Worm (Caenorhabditis elegans) whole organism, late embryonic: ENCODE measurements around the gene pptr-2.

Source experiments
- C38D4.7 ChIP-seq: fragments of 200-800 bp; sonication (Bioruptor generic); optimal IDR thresholded peaks from 2 replicates; lab custom pipeline; 2018; ENCODE audit warnings: mild to moderate bottlenecking, missing genetic modification characterization, moderate library complexity, missing compliant biosample characterization
- F13H6.1 ChIP-seq: sonication (generic microtip); optimal IDR thresholded peaks from 2 replicates; lab custom pipeline; 2016; ENCODE audit warnings: missing genetic modification characterization, missing compliant biosample characterization
- K02D7.2 ChIP-seq: sonication (generic microtip); optimal IDR thresholded peaks from 2 replicates; lab custom pipeline; 2017; ENCODE audit warnings: mild to moderate bottlenecking, missing genetic modification characterization, missing compliant biosample characterization
- K09A11.1 ChIP-seq: sonication (generic microtip); optimal IDR thresholded peaks from 2 replicates; lab custom pipeline; 2017; ENCODE audit warnings: antibody characterized with exemption, mild to moderate bottlenecking, missing genetic modification characterization, missing compliant biosample characterization; ENCODE audit not compliant: insufficient read depth
- ahr-1 ChIP-seq: sonication (generic microtip); optimal IDR thresholded peaks from 2 replicates; lab custom pipeline; 2016; ENCODE audit warnings: missing genetic modification characterization, missing compliant biosample characterization
- ceh-14 ChIP-seq: sonication (generic microtip); optimal IDR thresholded peaks from 2 replicates; lab custom pipeline; 2016; ENCODE audit warnings: missing genotype, missing genetic modification characterization, missing compliant biosample characterization
- ceh-18 ChIP-seq: sonication (generic microtip); optimal IDR thresholded peaks from 2 replicates; lab custom pipeline; 2016; ENCODE audit warnings: missing genetic modification characterization, missing compliant biosample characterization
- ceh-19 ChIP-seq: fragments of 200-800 bp; sonication (Bioruptor generic); optimal IDR thresholded peaks from 2 replicates; lab custom pipeline; 2018; ENCODE audit warnings: mild to moderate bottlenecking, missing genetic modification characterization, missing compliant biosample characterization
- ceh-2 ChIP-seq: sonication (generic microtip); optimal IDR thresholded peaks from 2 replicates; lab custom pipeline; 2016; ENCODE audit warnings: missing genotype, missing genetic modification characterization, missing compliant biosample characterization
- ceh-24 ChIP-seq: sonication (generic microtip); optimal IDR thresholded peaks from 2 replicates; lab custom pipeline; 2016; ENCODE audit warnings: mild to moderate bottlenecking, missing genetic modification characterization, missing compliant biosample characterization
- ceh-48 ChIP-seq: sonication (generic microtip); optimal IDR thresholded peaks from 2 replicates; lab custom pipeline; 2016; ENCODE audit warnings: missing genetic modification characterization, inconsistent platforms, missing compliant biosample characterization
- dmd-4 ChIP-seq: sonication (generic microtip); optimal IDR thresholded peaks from 2 replicates; lab custom pipeline; 2016; ENCODE audit warnings: borderline replicate concordance, missing genetic modification characterization, missing compliant biosample characterization
- eyg-1 ChIP-seq: sonication (generic microtip); optimal IDR thresholded peaks from 2 replicates; lab custom pipeline; 2016; ENCODE audit warnings: missing genotype, missing genetic modification characterization, missing compliant biosample characterization
- fax-1 ChIP-seq: sonication (generic microtip); optimal IDR thresholded peaks from 2 replicates; lab custom pipeline; 2016; ENCODE audit warnings: missing genotype, missing genetic modification characterization, missing compliant biosample characterization
- gmeb-2 ChIP-seq: sonication (generic microtip); optimal IDR thresholded peaks from 2 replicates; lab custom pipeline; 2016; ENCODE audit warnings: missing genetic modification characterization, inconsistent platforms, missing compliant biosample characterization
- hlh-13 ChIP-seq: fragments of 200-800 bp; sonication (Bioruptor generic); optimal IDR thresholded peaks from 2 replicates; lab custom pipeline; 2018; ENCODE audit warnings: mild to moderate bottlenecking, missing genetic modification characterization, missing compliant biosample characterization
- hlh-15 ChIP-seq: sonication (generic microtip); optimal IDR thresholded peaks from 2 replicates; lab custom pipeline; 2016; ENCODE audit warnings: missing genetic modification characterization, missing compliant biosample characterization
- lin-11 ChIP-seq: fragments of 200-800 bp; sonication (Bioruptor generic); optimal IDR thresholded peaks from 2 replicates; lab custom pipeline; 2018; ENCODE audit warnings: mild to moderate bottlenecking, missing genetic modification characterization, missing compliant biosample characterization
- madf-2 ChIP-seq: sonication (generic microtip); optimal IDR thresholded peaks from 2 replicates; lab custom pipeline; 2017; ENCODE audit warnings: missing genetic modification characterization, missing compliant biosample characterization
- mec-3 ChIP-seq: sonication (generic microtip); optimal IDR thresholded peaks from 2 replicates; lab custom pipeline; 2016; ENCODE audit warnings: borderline replicate concordance, missing genetic modification characterization, missing compliant biosample characterization
- nfya-1 ChIP-seq: sonication (generic microtip); optimal IDR thresholded peaks from 2 replicates; lab custom pipeline; 2017; ENCODE audit warnings: missing genetic modification characterization, mild to moderate bottlenecking, missing compliant biosample characterization, antibody characterized with exemption, moderate library complexity
- nhr-11 ChIP-seq: fragments of 150-350 bp; optimal IDR thresholded peaks from 2 replicates; lab custom pipeline; 2014; ENCODE audit warnings: missing biosample characterization, missing genetic modification characterization
- nhr-232 ChIP-seq: sonication (generic microtip); optimal IDR thresholded peaks from 2 replicates; lab custom pipeline; 2016; ENCODE audit warnings: missing genetic modification characterization, missing compliant biosample characterization
- odd-2 ChIP-seq: sonication (generic microtip); optimal IDR thresholded peaks from 2 replicates; lab custom pipeline; 2017; ENCODE audit warnings: antibody characterized with exemption, mild to moderate bottlenecking, missing genetic modification characterization, missing compliant biosample characterization
- pag-3 ChIP-seq: sonication (generic microtip); optimal IDR thresholded peaks from 2 replicates; lab custom pipeline; 2016; ENCODE audit warnings: missing compliant biosample characterization, missing genetic modification characterization, borderline replicate concordance
- pha-2 ChIP-seq: sonication (generic microtip); optimal IDR thresholded peaks from 2 replicates; lab custom pipeline; 2017; ENCODE audit warnings: mild to moderate bottlenecking, missing genetic modification characterization, missing compliant biosample characterization
- pha-4 ChIP-seq: fragments of 150-350 bp; optimal IDR thresholded peaks from 2 replicates; lab custom pipeline; 2018; ENCODE audit warnings: missing biosample characterization, missing genetic modification reagents, missing genetic modification characterization
- ref-2 ChIP-seq: sonication (generic microtip); optimal IDR thresholded peaks from 2 replicates; lab custom pipeline; 2016; ENCODE audit warnings: missing genetic modification characterization, missing compliant biosample characterization
- sox-2 ChIP-seq: fragments of 200-800 bp; sonication (Bioruptor generic); IDR thresholded peaks from 2 replicates; pipeline ENCODE4 v1.3.6; 2022; ENCODE audit warnings: missing genetic modification reagents, missing genetic modification characterization, missing compliant biosample characterization
- tbx-7 ChIP-seq: sonication (generic microtip); optimal IDR thresholded peaks from 2 replicates; lab custom pipeline; 2016; ENCODE audit warnings: missing genotype, missing genetic modification characterization, missing compliant biosample characterization
- ttx-3 ChIP-seq: sonication (generic microtip); optimal IDR thresholded peaks from 2 replicates; lab custom pipeline; 2016; ENCODE audit warnings: missing genetic modification reagents, missing genetic modification characterization, missing compliant biosample characterization
- unc-3 ChIP-seq, 2 experiments: fragments of 200-800 bp in 1 of 2; sonication (Bioruptor generic) in 1 of 2; sonication (generic microtip) in 1 of 2; conservative IDR thresholded peaks in 1 of 2; optimal IDR thresholded peaks in 1 of 2; 2 replicates each; pipeline versions ENCODE4 v1.3.6 to Lab custom; 2016 to 2022; ENCODE audit warnings: missing compliant biosample characterization in 2 of 2, missing genetic modification characterization in 2 of 2, missing genetic modification reagents in 1 of 2
- unc-42 ChIP-seq: sonication (generic microtip); optimal IDR thresholded peaks from 2 replicates; lab custom pipeline; 2016; ENCODE audit warnings: missing genotype, missing genetic modification characterization, missing compliant biosample characterization
- unc-55 ChIP-seq: sonication (generic microtip); optimal IDR thresholded peaks from 2 replicates; lab custom pipeline; 2017; ENCODE audit warnings: missing biosample characterization, missing genetic modification reagents, missing genetic modification characterization

The pptr-2 gene

ce11 chrV:11029309-11029708, 5.4 kb downstream of the pptr-2 start (continued):
- TF ChIP-seq ceh-24 (tag; lab: Kevin White, UChicago) (no peak), pag-3 (no peak), nhr-11 (tag; lab: Kevin White, UChicago) (no peak), ceh-19 (GFP tag; lab: Kevin White, UChicago) (no peak), mec-3 (tag; lab: Kevin White, UChicago) (peak; percentile 71), nfya-1 (tag; lab: Kevin White, UChicago) (peak; percentile 13), hlh-13 (no peak), nhr-232 (no peak), dmd-4 (tag; lab: Kevin White, UChicago) (peak; percentile 56), ceh-18 (tag; lab: Kevin White, UChicago) (no peak), sox-2 (GFP tag; lab: Robert Waterston, UW) (no peak), ahr-1 (peak; percentile 25), unc-55 (GFP tag; lab: Kevin White, UChicago) (no peak), madf-2 (tag; lab: Kevin White, UChicago) (peak; percentile 35), hlh-15 (tag; lab: Kevin White, UChicago) (no peak)

DNA sequence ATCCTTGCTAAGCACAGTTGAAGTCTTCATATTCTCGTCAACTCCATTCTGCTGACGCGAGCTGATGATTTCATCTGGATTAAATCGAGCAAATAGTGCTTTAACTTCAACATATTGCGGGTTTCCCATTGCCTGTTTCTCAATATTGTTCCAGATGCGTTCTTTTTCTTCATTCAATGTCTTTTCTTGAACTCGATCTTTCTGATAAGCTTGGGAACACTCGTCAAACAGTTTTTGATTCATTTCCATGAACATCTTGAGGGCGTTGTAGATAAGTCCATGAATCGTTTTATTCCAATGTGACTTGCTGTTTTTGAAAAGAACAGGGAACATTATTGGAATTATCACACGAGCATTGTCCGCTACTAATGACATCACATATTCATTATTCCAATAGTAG, 7.0 kb downstream of the pptr-2 start:
- TF ChIP-seq unc-42 (tag; lab: Kevin White, UChicago) (no peak), ceh-2 (tag; lab: Kevin White, UChicago) (no peak), ceh-48 (tag; lab: Kevin White, UChicago) (no peak)

- TF ChIP-seq sox-2 (GFP tag; lab: Robert Waterston, UW) (no peak), tbx-7 (tag; lab: Kevin White, UChicago) (no peak)
These were observed 11.9 kb downstream of the pptr-2 start, which contains the start of the genes C13G3.12 and hot-6 for ce11 chrV:11022817-11023216. Gene C13G3.12, minus strand, starts transcription at chrV:11022917. Gene hot-6, minus strand, starts transcription at chrV:11022937.

DNA sequence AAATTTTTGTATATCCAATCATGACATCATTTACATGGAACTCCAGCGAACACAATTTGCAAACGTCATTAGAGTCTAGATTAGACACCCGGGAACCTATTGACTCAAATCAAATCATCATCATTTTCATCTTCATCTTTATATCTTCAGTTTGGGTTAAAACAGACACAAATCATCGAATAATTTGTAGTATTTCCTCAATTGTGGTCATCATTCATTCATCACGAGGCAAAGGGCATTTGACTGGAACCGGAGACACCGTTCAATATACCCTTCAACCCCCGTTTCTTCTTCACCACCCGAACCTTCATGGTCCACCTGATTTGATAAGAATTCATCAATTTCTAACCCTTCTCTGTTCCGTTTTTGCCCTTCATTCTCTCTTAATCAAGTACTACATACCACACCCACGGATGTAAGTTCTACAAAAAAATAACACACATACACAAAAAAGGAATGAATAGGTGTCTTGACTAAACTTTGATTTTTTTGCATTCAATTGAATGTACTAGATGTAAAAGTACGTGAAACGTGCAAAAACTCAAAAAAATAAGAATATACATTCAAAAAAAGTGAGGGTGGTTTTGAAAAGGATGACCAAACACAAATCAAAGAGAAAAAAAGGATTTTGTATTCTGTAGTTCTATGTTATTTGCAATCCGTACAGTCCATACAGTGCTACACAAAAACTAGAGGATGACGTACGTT, 17.7 kb downstream of the pptr-2 start:
- TF ChIP-seq odd-2 (tag; lab: Kevin White, UChicago): no peak
- TF ChIP-seq dmd-4 (tag; lab: Kevin White, UChicago): no peak
- TF ChIP-seq gmeb-2 (tag; lab: Kevin White, UChicago): no peak
- no peak for TF ChIP-seq F13H6.1 (tag; lab: Kevin White, UChicago)
- TF ChIP-seq, all 69 proteins: peak for 0

DNA sequence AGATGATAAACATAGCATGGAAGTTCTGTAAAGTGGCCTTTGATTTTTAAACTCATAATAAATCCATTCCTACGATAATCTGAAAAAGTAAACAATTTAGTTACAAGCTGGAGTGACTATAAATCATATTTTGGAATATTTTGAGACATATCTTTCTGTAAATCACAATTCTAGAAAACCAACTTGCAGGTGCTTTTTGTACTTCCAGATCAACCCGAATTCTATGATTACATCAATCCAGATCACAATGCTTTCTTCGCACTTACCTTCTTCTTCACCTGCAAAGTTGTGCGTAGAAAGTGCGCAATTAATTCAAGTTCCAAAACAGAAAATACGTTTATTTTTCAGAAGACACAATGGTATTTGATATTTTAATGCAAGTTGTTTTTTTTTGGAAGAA, 20.0 kb downstream of the pptr-2 start:
- TF ChIP-seq gmeb-2 (tag; lab: Kevin White, UChicago) (no peak), pha-4 (tag; lab: Kevin White, UChicago) (no peak), K02D7.2 (tag; lab: Kevin White, UChicago) (no peak), unc-3 (GFP tag; conservative IDR thresholded peaks at IDR 0.05; lab: Robert Waterston, UW) (no peak), unc-3 (tag; optimal IDR thresholded peaks at IDR 0.05; lab: Kevin White, UChicago) (no peak), odd-2 (tag; lab: Kevin White, UChicago) (no peak), pag-3 (no peak), fax-1 (no peak), nfya-1 (tag; lab: Kevin White, UChicago) (no peak)

DNA sequence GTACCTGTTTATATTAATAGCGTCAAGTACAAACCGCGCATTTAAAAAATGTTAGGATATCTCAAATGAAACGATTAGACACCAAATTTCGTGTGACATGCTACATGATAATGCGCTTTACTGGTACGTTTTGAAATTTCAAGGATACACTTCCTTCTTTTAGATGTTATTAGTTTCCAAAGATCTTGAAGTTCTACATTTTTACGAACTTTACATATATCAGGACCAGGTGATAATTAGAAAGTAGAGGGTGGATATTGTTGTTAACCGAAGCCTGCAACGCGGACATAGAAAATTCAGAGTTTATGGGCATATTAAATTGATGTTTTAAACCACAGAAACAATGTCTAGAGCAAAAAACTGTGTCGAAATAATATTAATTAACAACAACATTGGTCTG, 21.6 kb downstream of the pptr-2 start:
- TF ChIP-seq ref-2 (tag; lab: Kevin White, UChicago) (no peak), nhr-11 (tag; lab: Kevin White, UChicago) (no peak), K09A11.1 (tag; lab: Kevin White, UChicago) (no peak), fax-1 (no peak), ceh-2 (tag; lab: Kevin White, UChicago) (no peak), ceh-14 (tag; lab: Kevin White, UChicago) (no peak), ceh-18 (tag; lab: Kevin White, UChicago) (no peak), ttx-3 (no peak), C38D4.7 (GFP tag; lab: Kevin White, UChicago) (no peak), tbx-7 (tag; lab: Kevin White, UChicago) (no peak), ceh-19 (GFP tag; lab: Kevin White, UChicago) (no peak), pha-2 (tag; lab: Kevin White, UChicago) (no peak), eyg-1 (no peak), lin-11 (tag; lab: Kevin White, UChicago) (no peak)
